Worm (Caenorhabditis elegans): ENCODE measurements around the gene srsx-34.

ce11 chrV:9044871-9045270 lies 9.1 kb downstream of the srsx-34 start, which contains the start of gene nhr-30:
- no peak for TF ChIP-seq ceh-16 (tag; optimal IDR thresholded peaks at IDR 0.05)
- no peak for TF ChIP-seq ztf-4 (tag; optimal IDR thresholded peaks at IDR 0.05)
- TF ChIP-seq ceh-82 (tag; optimal IDR thresholded peaks at IDR 0.05) = no peak
- TF ChIP-seq C34F6.9 (tag; optimal IDR thresholded peaks at IDR 0.05) = no peak
- TF ChIP-seq sem-4 (tag; optimal IDR thresholded peaks at IDR 0.05) = no peak
- TF ChIP-seq zag-1 (tag; optimal IDR thresholded peaks at IDR 0.05) = no peak
- TF ChIP-seq elt-1 (tag; optimal IDR thresholded peaks at IDR 0.05) = no peak
- TF ChIP-seq lin-13 (GFP tag; optimal IDR thresholded peaks at IDR 0.05) = no peak
